Fruit fly (Drosophila melanogaster) ovary, adult (tissue): Measurements from ENCODE around the gene CG17028.

Source experiments
- CG17801 ChIP-seq: fragments of 200-800 bp; optimal IDR thresholded peaks from 2 replicates; lab custom pipeline; 2019; ENCODE audit warnings: missing biosample characterization, mild to moderate bottlenecking, missing genetic modification characterization, moderate library complexity; ENCODE audit not compliant: partially characterized antibody

Gene CG17028

DNA sequence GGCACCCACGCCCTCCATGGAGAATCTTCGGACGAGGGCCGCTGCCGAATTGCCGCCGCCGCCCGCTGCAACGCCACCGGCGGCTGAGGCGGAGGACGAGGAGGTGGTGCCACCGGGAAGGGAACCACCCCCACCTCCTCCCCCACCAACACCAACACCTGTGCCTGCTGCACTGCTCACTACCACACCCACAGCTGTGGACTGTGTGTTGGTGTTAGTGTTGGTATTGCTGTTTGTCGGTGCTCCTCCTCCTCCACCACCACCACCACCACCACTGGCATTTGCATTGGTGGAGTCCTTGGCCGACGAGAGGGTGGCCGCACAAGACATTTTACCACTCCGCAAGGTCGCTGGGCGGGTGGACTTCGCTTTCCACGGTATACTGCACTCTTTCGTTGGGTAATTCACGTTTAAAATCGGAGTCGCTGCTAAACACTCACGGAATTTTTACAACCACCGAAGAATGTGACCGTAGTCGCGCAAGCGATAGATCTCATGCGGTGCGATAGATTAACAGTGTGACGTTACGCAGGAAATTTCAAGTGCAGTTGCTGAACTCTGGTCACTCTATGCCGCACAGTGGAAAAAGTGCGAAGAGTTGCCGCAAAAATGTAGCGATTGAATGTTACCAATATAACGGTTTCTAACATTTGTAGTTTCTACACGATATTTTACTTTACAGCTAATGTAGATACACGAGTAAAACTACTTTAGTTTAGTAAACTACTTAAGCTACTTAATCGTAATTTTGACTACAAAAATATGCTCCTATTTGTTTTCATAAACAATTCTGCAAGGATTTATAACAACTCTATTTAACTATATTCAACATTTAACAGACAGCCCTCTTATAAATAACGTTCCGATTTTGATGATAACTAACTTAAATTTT lies 33.2 kb downstream of the CG17028 start, which contains the start of gene mib1:
mib1 (minus strand) TSS at position 494 of the 892 bp plus-strand sequence.
- TF ChIP-seq CG17801 (GFP tag; lab: Kevin White, UChicago) = peak; percentile 21

DNA sequence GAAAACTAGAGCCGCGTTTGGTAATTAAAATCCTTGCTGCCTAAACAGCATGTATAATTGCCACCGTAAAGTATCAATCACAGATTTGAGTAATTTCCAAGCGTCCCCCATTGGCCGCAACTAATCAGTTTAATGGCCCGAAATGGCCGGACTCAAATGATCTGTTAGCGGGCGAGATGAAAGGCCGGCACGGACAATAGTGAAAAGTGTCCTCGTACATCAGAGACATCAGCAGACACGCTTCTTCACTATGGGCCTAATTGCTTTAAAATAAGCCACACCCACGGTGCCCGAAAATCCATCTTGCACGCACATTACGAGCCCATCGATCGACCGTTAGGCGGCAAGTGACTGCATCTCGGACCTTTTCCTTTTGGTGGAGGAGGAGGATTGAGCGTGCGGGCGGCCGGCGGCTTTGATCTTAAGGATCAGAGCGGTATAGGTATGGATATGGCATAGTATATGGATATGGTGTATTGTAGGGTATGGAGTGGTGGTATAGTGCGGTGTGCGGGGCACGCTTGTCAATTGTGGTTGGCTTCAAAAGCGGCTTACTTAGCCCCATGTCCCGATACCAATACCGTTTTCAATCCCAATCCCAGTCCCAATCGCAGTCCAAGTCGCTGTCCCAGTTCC lies 34.1 kb downstream of the CG17028 start:
- TF ChIP-seq CG17801 (GFP tag; lab: Kevin White, UChicago) = no peak

dm6 chr3L:16013198-16013982 lies 35.1 kb downstream of the CG17028 start:
- TF ChIP-seq CG17801 (GFP tag; lab: Kevin White, UChicago) = no peak

DNA sequence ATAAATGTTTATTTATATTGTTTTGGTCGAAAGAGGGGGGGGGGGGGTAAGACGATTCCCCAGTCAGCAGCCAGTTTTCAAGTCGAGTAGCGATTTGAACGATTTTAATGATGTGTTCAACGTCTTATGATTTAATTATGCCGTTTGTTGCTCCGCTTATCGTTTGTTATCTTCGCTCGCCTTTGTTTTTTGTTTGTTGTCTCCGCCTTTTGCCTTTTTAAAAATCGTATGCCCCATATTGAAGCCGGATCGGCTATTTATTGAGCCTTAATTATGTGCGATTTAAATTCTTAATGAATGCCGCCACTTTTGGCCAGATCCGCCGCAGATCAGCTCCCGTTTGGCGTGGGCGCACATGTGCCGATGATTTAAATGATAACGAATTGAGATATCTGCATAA lies 36.2 kb downstream of the CG17028 start:
- no peak for TF ChIP-seq CG17801 (GFP tag; lab: Kevin White, UChicago)

- no peak for TF ChIP-seq CG17801 (GFP tag; lab: Kevin White, UChicago)
Observed at dm6 chr3L:16015765-16016760, 37.7 kb downstream of the CG17028 start.

DNA sequence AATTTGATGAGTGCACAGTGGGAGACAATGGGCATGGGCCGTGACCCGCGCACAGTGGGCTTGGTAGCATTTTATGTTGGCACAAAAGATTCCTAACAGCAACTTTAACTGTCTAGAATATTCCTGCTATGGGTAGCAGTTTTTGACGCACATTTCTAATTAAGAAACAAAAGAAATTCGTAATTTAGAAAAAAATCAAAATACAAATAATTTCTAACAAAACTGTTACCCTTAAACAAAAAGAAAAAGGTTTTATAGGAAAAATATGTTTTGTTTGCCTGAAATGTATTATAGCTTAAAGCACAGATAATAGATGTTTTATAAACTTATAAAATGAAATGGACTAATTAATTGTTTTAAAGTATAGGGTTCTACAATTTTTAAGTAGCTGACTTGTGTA lies 38.6 kb downstream of the CG17028 start:
- TF ChIP-seq CG17801 (GFP tag; lab: Kevin White, UChicago) = no peak

dm6 chr3L:16017528-16018250 lies 39.4 kb downstream of the CG17028 start:
- TF ChIP-seq CG17801 (GFP tag; lab: Kevin White, UChicago) = no peak

- no peak for TF ChIP-seq CG17801 (GFP tag; lab: Kevin White, UChicago)
Observed at dm6 chr3L:16018251-16018583, 39.9 kb downstream of the CG17028 start.

- TF ChIP-seq CG17801 (GFP tag; lab: Kevin White, UChicago) = no peak
Observed at dm6 chr3L:16018721-16019120, 40.4 kb downstream of the CG17028 start.

dm6 chr3L:16019144-16020006 lies 41.1 kb downstream of the CG17028 start:
- no peak for TF ChIP-seq CG17801 (GFP tag; lab: Kevin White, UChicago)

- no peak for TF ChIP-seq CG17801 (GFP tag; lab: Kevin White, UChicago)
Observed at dm6 chr3L:16021064-16021683, 42.9 kb downstream of the CG17028 start.

- no peak for TF ChIP-seq CG17801 (GFP tag; lab: Kevin White, UChicago)
Observed at dm6 chr3L:16023020-16023648, 44.8 kb downstream of the CG17028 start, which contains the start of gene Notum. Gene Notum (plus strand): TSS chr3L:16023480.
